Worm (Caenorhabditis elegans) whole organism, late embryonic: Measurements from ENCODE around the gene Y82E9BR.22.

Source experiments
- dmd-4 ChIP-seq: sonication (generic microtip); optimal IDR thresholded peaks from 2 replicates; lab custom pipeline; 2016; ENCODE audit warnings: borderline replicate concordance, missing genetic modification characterization, missing compliant biosample characterization
- pag-3 ChIP-seq: sonication (generic microtip); optimal IDR thresholded peaks from 2 replicates; lab custom pipeline; 2016; ENCODE audit warnings: missing compliant biosample characterization, missing genetic modification characterization, borderline replicate concordance
- unc-42 ChIP-seq: sonication (generic microtip); optimal IDR thresholded peaks from 2 replicates; lab custom pipeline; 2016; ENCODE audit warnings: missing genotype, missing genetic modification characterization, missing compliant biosample characterization

DNA sequence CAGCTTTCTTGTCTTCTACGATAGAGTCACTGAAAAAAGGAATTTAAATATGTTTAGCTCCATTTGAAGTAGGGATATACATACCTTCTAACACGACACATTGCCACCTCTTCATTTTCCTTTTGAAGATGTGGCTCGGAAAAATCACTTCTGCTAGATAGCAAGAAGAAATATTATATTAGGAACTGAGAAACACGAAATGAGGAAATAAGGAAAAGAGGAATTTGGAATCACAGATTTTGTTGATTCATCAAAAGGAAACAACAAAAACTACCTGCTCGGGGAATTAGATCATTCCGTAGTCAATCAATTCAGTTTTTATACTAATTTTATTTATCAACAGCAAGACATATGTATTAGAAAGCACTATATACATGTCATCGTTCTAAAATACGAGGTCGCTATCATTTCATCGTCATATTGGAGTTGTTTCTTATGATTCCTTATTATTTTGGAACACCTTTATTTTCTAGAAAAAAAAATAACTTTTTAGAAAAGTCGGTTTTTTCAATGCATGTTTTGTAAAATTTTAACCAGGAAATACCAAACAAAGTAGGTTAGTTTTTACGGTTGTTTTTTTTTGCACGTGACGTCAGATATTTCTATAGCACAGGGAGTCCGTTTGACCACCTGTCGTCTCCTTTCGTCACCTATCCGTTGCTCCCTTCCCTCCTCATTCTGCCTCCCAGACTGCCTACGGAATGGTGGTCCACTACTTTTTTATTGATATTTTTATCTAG, 28.3 kb downstream of the Y82E9BR.22 start, which contains the start of the genes pals-21 and Y82E9BR.6:
- TF ChIP-seq pag-3 (tag; lab: Kevin White, UChicago): no peak
- TF ChIP-seq dmd-4 (tag; lab: Kevin White, UChicago): no peak
- no peak for TF ChIP-seq unc-42 (tag; lab: Kevin White, UChicago)
